Fruit fly (Drosophila melanogaster) whole organism, embryonic: Measurements from ENCODE around the gene TyrRS.

Source experiments
- CG43689 ChIP-seq: fragments of 200-800 bp; sonication (Bioruptor generic); IDR thresholded peaks from 2 replicates; pipeline ENCODE4 v1.3.6; 2022; ENCODE audit warnings: missing biosample characterization, missing genetic modification characterization
- CG4730 ChIP-seq: fragments of 200-800 bp; sonication (Bioruptor generic); IDR thresholded peaks from 2 replicates; pipeline ENCODE4 v1.3.6; 2022; ENCODE audit warnings: missing biosample characterization, missing genetic modification characterization
- CG9215 ChIP-seq: fragments of 200-800 bp; sonication (Bioruptor generic); IDR thresholded peaks from 2 replicates; pipeline ENCODE4 v1.3.6; 2022; ENCODE audit warnings: missing biosample characterization, missing genetic modification characterization

DNA sequence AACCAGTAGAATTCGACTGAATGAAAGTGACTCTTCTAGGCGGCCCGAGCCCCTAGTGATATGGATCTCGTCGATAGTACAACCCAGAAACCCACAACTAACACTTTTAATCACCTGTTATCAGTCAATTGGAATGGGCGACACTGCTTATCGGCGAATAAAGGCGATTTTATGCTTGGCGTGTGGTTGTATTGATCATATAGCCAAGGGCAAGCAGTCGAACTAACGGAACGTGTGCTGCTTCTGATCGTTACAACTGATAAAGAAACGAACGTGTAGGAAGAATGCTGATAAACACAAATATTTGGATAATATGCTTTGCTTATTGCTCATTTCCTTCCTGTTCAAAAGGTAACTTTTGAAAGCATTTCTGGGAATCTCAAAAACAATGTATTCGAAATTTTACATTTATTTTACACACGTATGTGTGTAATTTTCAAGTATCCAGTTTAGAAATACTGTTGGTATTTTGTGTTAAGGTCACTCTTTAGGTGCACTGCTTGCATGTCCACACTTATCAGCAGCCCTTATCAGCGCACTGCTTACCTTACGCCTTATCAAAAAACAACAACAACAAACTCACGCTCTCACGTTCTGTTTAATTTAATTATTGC is 37.8 kb downstream of the TyrRS start, which contains the start of gene Agpat4:
- TF ChIP-seq CG9215 (no peak), CG4730 (GFP tag; lab: Robert Waterston, UW) (no peak), CG43689 (GFP tag; lab: Robert Waterston, UW) (no peak)
